Fruit fly (Drosophila melanogaster): ENCODE results near the gene Rim.

Rim gene

dm6 chr3R:17949362-17950121, 33.2 kb upstream of the Rim start:
- TF ChIP-seq CG32772 (GFP tag; IDR thresholded peaks at IDR 0.05) (peak; percentile 80), Tbp (GFP tag; optimal IDR thresholded peaks at IDR 0.05) (no peak), lola (GFP tag; optimal IDR thresholded peaks at IDR 0.05) (peak in 1 of 3 experiments; percentile 74), Sin3A (optimal IDR thresholded peaks at IDR 0.05) (no peak), hb (GFP tag; IDR thresholded peaks at IDR 0.05; ENCODE audit: partially characterized antibody) (no peak), CG6175 (GFP tag; IDR thresholded peaks at IDR 0.05) (no peak), lmd (GFP tag; IDR thresholded peaks at IDR 0.05) (peak; percentile 86), CG15011 (GFP tag; optimal IDR thresholded peaks at IDR 0.05) (peak; percentile 50), mirr (GFP tag; optimal IDR thresholded peaks at IDR 0.05) (peak; percentile 82), CG7963 (GFP tag; IDR thresholded peaks at IDR 0.05; ENCODE audit: partially characterized antibody) (no peak), CTCF (GFP tag; optimal IDR thresholded peaks at IDR 0.05) (no peak), h (optimal IDR thresholded peaks at IDR 0.05) (no peak), BEAF-32 (GFP tag; optimal IDR thresholded peaks at IDR 0.05) (no peak), CG11696 (GFP tag; IDR thresholded peaks at IDR 0.05) (no peak), jigr1 (GFP tag; IDR thresholded peaks at IDR 0.05) (peak; percentile 69; the same call in 2 of the 3 replicates), gcm (GFP tag; optimal IDR thresholded peaks at IDR 0.05) (peak; percentile 59), pho (GFP tag; optimal IDR thresholded peaks at IDR 0.05) (no peak), zen2 (GFP tag; IDR thresholded peaks at IDR 0.05; ENCODE audit: partially characterized antibody) (0 out of 3 replicates have a peak, but pooled peaks have one; percentile 19), crc (GFP tag; optimal IDR thresholded peaks at IDR 0.05) (no peak), CG18476 (GFP tag; optimal IDR thresholded peaks at IDR 0.05) (peak; percentile 48), CG7271 (tag; optimal IDR thresholded peaks at IDR 0.05) (no peak), Hr78 (GFP tag; optimal IDR thresholded peaks at IDR 0.05) (peak in 1 of 2 experiments; percentile 67), bigmax (GFP tag; optimal IDR thresholded peaks at IDR 0.05) (no peak), ham (GFP tag; IDR thresholded peaks at IDR 0.05) (no peak), NC2β (GFP tag; optimal IDR thresholded peaks at IDR 0.05) (peak; percentile 9), gsb (GFP tag; IDR thresholded peaks at IDR 0.05) (no peak), ERR (GFP tag; optimal IDR thresholded peaks at IDR 0.05) (no peak), CG34376 (GFP tag; optimal IDR thresholded peaks at IDR 0.05) (no peak), slp2 (GFP tag; optimal IDR thresholded peaks at IDR 0.05) (peak; percentile 38), br (optimal IDR thresholded peaks at IDR 0.05) (no peak), HLHmδ (GFP tag; optimal IDR thresholded peaks at IDR 0.05) (no peak), lbe (GFP tag; optimal IDR thresholded peaks at IDR 0.05) (no peak), Drgx (GFP tag; IDR thresholded peaks at IDR 0.05) (peak; percentile 65), ash1 (GFP tag; optimal IDR thresholded peaks at IDR 0.05) (no peak), CG12299 (tag; optimal IDR thresholded peaks at IDR 0.05) (no peak), CG16779 (GFP tag; IDR thresholded peaks at IDR 0.05) (no peak), CG31224 (GFP tag; IDR thresholded peaks at IDR 0.05) (peak; percentile 42; the same call in 1 of the 2 replicates), H2.0 (GFP tag; IDR thresholded peaks at IDR 0.05) (peak; percentile 59; the same call in 1 of the 2 replicates), CG3163 (GFP tag; optimal IDR thresholded peaks at IDR 0.05) (no peak), CG12769 (tag; optimal IDR thresholded peaks at IDR 0.05) (peak; percentile 21), Doc2 (GFP tag; IDR thresholded peaks at IDR 0.05) (0 out of 2 replicates have a peak, but pooled peaks have one; percentile 18), Med (GFP tag) (peak; percentile 93), org-1 (GFP tag; optimal IDR thresholded peaks at IDR 0.05) (peak; percentile 65), CG1602 (GFP tag; optimal IDR thresholded peaks at IDR 0.05) (peak; percentile 39), CG30431 (GFP tag; optimal IDR thresholded peaks at IDR 0.05) (peak; percentile 58), otp (GFP tag; IDR thresholded peaks at IDR 0.05) (no peak), D (optimal IDR thresholded peaks at IDR 0.05) (no peak), D (GFP tag; optimal IDR thresholded peaks at IDR 0.05) (peak; percentile 77), Max (GFP tag; optimal IDR thresholded peaks at IDR 0.05) (peak; percentile 65), CG15514 (GFP tag; optimal IDR thresholded peaks at IDR 0.05) (peak; percentile 21), CG17802 (tag; optimal IDR thresholded peaks at IDR 0.05) (peak; percentile 41)
